Fruit fly (Drosophila melanogaster) whole organism, embryonic: Measurements from ENCODE around the gene Atx2.

ENCODE experiments used
- Blimp-1 ChIP-seq: fragments of 200-800 bp; sonication (Bioruptor generic); optimal IDR thresholded peaks from 3 replicates; lab custom pipeline; 2018; ENCODE audit warnings: missing biosample characterization, missing genetic modification characterization, mild to moderate bottlenecking, moderate library complexity, missing genetic modification reagents
- BtbVII ChIP-seq: fragments of 200-800 bp; sonication (Bioruptor generic); optimal IDR thresholded peaks from 3 replicates; lab custom pipeline; 2017; ENCODE audit warnings: missing biosample characterization, mild to moderate bottlenecking, missing genetic modification characterization
- CG10267 ChIP-seq: fragments of 200-800 bp; sonication (Bioruptor generic); optimal IDR thresholded peaks from 2 replicates; lab custom pipeline; 2018; ENCODE audit warnings: missing biosample characterization, mild to moderate bottlenecking, missing genetic modification characterization, moderate library complexity
- CG10366 ChIP-seq: fragments of 200-800 bp; sonication (Bioruptor generic); IDR thresholded peaks from 2 replicates; pipeline ENCODE4 v1.3.6; 2022; ENCODE audit warnings: missing biosample characterization, missing genetic modification characterization
- CG10431 ChIP-seq: fragments of 200-800 bp; sonication (Bioruptor generic); optimal IDR thresholded peaks from 3 replicates; lab custom pipeline; 2018; ENCODE audit warnings: missing biosample characterization, mild to moderate bottlenecking, missing genetic modification characterization
- CG11696 ChIP-seq: fragments of 200-800 bp; sonication (Bioruptor generic); IDR thresholded peaks from 2 replicates; pipeline ENCODE4 v1.3.6; 2022; ENCODE audit warnings: missing biosample characterization, missing genetic modification characterization
- CG11723 ChIP-seq: fragments of 200-800 bp; sonication (Bioruptor generic); optimal IDR thresholded peaks from 2 replicates; lab custom pipeline; 2017; ENCODE audit warnings: missing biosample characterization, mild to moderate bottlenecking, missing genetic modification characterization
- CG13287 ChIP-seq: fragments of 200-800 bp; sonication (Bioruptor generic); IDR thresholded peaks from 2 replicates; pipeline ENCODE4 v1.3.6; 2022; ENCODE audit warnings: missing biosample characterization, missing genetic modification characterization; ENCODE audit not compliant: partially characterized antibody
- CG15601 ChIP-seq: fragments of 200-800 bp; sonication (Bioruptor generic); optimal IDR thresholded peaks from 3 replicates; lab custom pipeline; 2019; ENCODE audit warnings: missing biosample characterization, mild to moderate bottlenecking, missing genetic modification characterization, moderate library complexity
- CG15696 ChIP-seq: fragments of 200-800 bp; sonication (Bioruptor generic); optimal IDR thresholded peaks from 2 replicates; lab custom pipeline; 2019; ENCODE audit warnings: missing biosample characterization, mild to moderate bottlenecking, missing genetic modification characterization, moderate library complexity
- CG17328 ChIP-seq: fragments of 200-800 bp; sonication (Bioruptor generic); IDR thresholded peaks from 2 replicates; pipeline ENCODE4 v1.3.6; 2022; ENCODE audit warnings: missing biosample characterization, missing genetic modification characterization
- CG17361 ChIP-seq: fragments of 200-800 bp; sonication (Bioruptor generic); IDR thresholded peaks from 3 replicates; pipeline ENCODE4 v1.3.6; 2022; ENCODE audit warnings: missing biosample characterization, missing genetic modification characterization
- CG17802 ChIP-seq: fragments of 200-800 bp; sonication (Bioruptor generic); optimal IDR thresholded peaks from 2 replicates; lab custom pipeline; 2018; ENCODE audit warnings: missing biosample characterization, mild to moderate bottlenecking, missing genetic modification characterization, moderate library complexity
- CG18262 ChIP-seq: fragments of 200-800 bp; optimal IDR thresholded peaks from 3 replicates; lab custom pipeline; 2019; ENCODE audit warnings: missing biosample characterization, mild to moderate bottlenecking, missing genetic modification characterization, moderate library complexity
- CG18619 ChIP-seq: fragments of 200-800 bp; sonication (Bioruptor generic); optimal IDR thresholded peaks from 3 replicates; lab custom pipeline; 2017; ENCODE audit warnings: missing biosample characterization, mild to moderate bottlenecking, missing genetic modification characterization
- CG2202 ChIP-seq: fragments of 200-800 bp; sonication (Bioruptor generic); optimal IDR thresholded peaks from 2 replicates; lab custom pipeline; 2018; ENCODE audit warnings: missing biosample characterization, mild to moderate bottlenecking, missing genetic modification characterization
- CG34422 ChIP-seq: fragments of 200-800 bp; sonication (Bioruptor generic); IDR thresholded peaks from 3 replicates; pipeline ENCODE4 v1.3.6; 2022; ENCODE audit warnings: missing biosample characterization, missing genetic modification characterization
- CG6175 ChIP-seq: fragments of 200-800 bp; sonication (Bioruptor generic); IDR thresholded peaks from 3 replicates; pipeline ENCODE4 v1.3.6; 2022; ENCODE audit warnings: missing biosample characterization, missing genetic modification characterization
- CG6272 ChIP-seq: fragments of 200-800 bp; sonication (Bioruptor generic); IDR thresholded peaks from 2 replicates; pipeline ENCODE4 v1.3.6; 2022; ENCODE audit warnings: missing biosample characterization, missing genetic modification characterization
- CG6683 ChIP-seq: fragments of 200-800 bp; sonication (Bioruptor generic); optimal IDR thresholded peaks from 2 replicates; lab custom pipeline; 2017; ENCODE audit warnings: missing biosample characterization, mild to moderate bottlenecking, missing genetic modification characterization, missing genetic modification reagents
- CG7271 ChIP-seq: fragments of 200-800 bp; sonication (Bioruptor generic); optimal IDR thresholded peaks from 2 replicates; lab custom pipeline; 2018; ENCODE audit warnings: missing biosample characterization, mild to moderate bottlenecking, missing genetic modification characterization, moderate library complexity
- CG8924 ChIP-seq: fragments of 200-800 bp; optimal IDR thresholded peaks from 3 replicates; lab custom pipeline; 2019; ENCODE audit warnings: missing biosample characterization, mild to moderate bottlenecking, missing genetic modification characterization, moderate library complexity
- CTCF ChIP-seq: fragments of 200-800 bp; sonication (Bioruptor generic); optimal IDR thresholded peaks from 2 replicates; lab custom pipeline; 2017; ENCODE audit warnings: missing biosample characterization, mild to moderate bottlenecking, missing genetic modification characterization, moderate library complexity
- Dbx ChIP-seq: fragments of 200-800 bp; sonication (Bioruptor generic); IDR thresholded peaks from 3 replicates; pipeline ENCODE4 v1.3.6; 2022; ENCODE audit warnings: missing biosample characterization, missing genetic modification characterization
- Dref ChIP-seq: fragments of 200-800 bp; sonication (Bioruptor generic); IDR thresholded peaks from 2 replicates; pipeline ENCODE4 v1.3.6; 2022; ENCODE audit warnings: missing biosample characterization, missing genetic modification characterization
- E2f2 ChIP-seq: fragments of 200-800 bp; sonication (Bioruptor generic); IDR thresholded peaks from 2 replicates; pipeline ENCODE4 v1.3.6; 2022; ENCODE audit warnings: missing biosample characterization, missing genetic modification characterization
- HLH54F ChIP-seq: fragments of 200-800 bp; sonication (Bioruptor generic); optimal IDR thresholded peaks from 3 replicates; lab custom pipeline; 2016; ENCODE audit warnings: missing biosample characterization, missing genetic modification characterization
- Hr51 ChIP-seq, 2 experiments: fragments of 200-800 bp; sonication (Bioruptor generic); optimal IDR thresholded peaks; 2 replicates in 1 of 2; 3 replicates in 1 of 2; lab custom pipeline; 2016 to 2018; ENCODE audit warnings: missing biosample characterization in 2 of 2, missing genetic modification characterization in 2 of 2, mild to moderate bottlenecking in 1 of 2, moderate library complexity in 1 of 2
- NC2β ChIP-seq: fragments of 200-800 bp; sonication (Bioruptor generic); optimal IDR thresholded peaks from 2 replicates; lab custom pipeline; 2016; ENCODE audit warnings: missing biosample characterization, missing genetic modification characterization
- PHDP ChIP-seq: fragments of 200-800 bp; sonication (Bioruptor generic); optimal IDR thresholded peaks from 3 replicates; lab custom pipeline; 2018; ENCODE audit warnings: missing biosample characterization, mild to moderate bottlenecking, missing genetic modification characterization, moderate library complexity
- Ssrp ChIP-seq: fragments of 200-800 bp; sonication (Bioruptor generic); optimal IDR thresholded peaks from 2 replicates; lab custom pipeline; 2018; ENCODE audit warnings: missing biosample characterization, mild to moderate bottlenecking, missing genetic modification characterization, moderate library complexity
- Stat92E ChIP-seq, 3 experiments: fragments of >200 bp in 2 of 3; fragments of 200-800 bp in 1 of 3; sonication (Bioruptor generic) in 1 of 3; optimal IDR thresholded peaks; 2 replicates each; lab custom pipeline; 2017 to 2019; ENCODE audit warnings: missing biosample characterization in 3 of 3, missing genetic modification characterization in 3 of 3, mild to moderate bottlenecking in 1 of 3, moderate library complexity in 1 of 3
- TFAM ChIP-seq: fragments of 200-800 bp; sonication (Bioruptor generic); optimal IDR thresholded peaks from 2 replicates; lab custom pipeline; 2017; ENCODE audit warnings: missing biosample characterization, missing genetic modification characterization, inconsistent platforms
- bigmax ChIP-seq: fragments of 200-800 bp; sonication (Bioruptor generic); optimal IDR thresholded peaks from 2 replicates; lab custom pipeline; 2018; ENCODE audit warnings: missing biosample characterization, mild to moderate bottlenecking, missing genetic modification characterization
- bowl ChIP-seq: fragments of 200-800 bp; sonication (Bioruptor generic); IDR thresholded peaks from 2 replicates; pipeline ENCODE4 v1.3.6; 2022; ENCODE audit warnings: missing biosample characterization, missing genetic modification characterization
- fd96Cb ChIP-seq: fragments of 200-800 bp; sonication (Bioruptor generic); optimal IDR thresholded peaks from 2 replicates; lab custom pipeline; 2018; ENCODE audit warnings: missing biosample characterization, mild to moderate bottlenecking, missing genetic modification characterization, moderate library complexity
- ftz-f1 ChIP-seq: fragments of 200-800 bp; sonication (Bioruptor generic); optimal IDR thresholded peaks from 2 replicates; lab custom pipeline; 2016; ENCODE audit warnings: missing biosample characterization, missing genetic modification characterization
- fu2 ChIP-seq: fragments of 200-800 bp; sonication (Bioruptor generic); optimal IDR thresholded peaks from 2 replicates; lab custom pipeline; 2016; ENCODE audit warnings: missing biosample characterization, missing genetic modification characterization
- ham ChIP-seq: fragments of 200-800 bp; sonication (Bioruptor generic); IDR thresholded peaks from 2 replicates; pipeline ENCODE4 v1.3.6; 2022; ENCODE audit warnings: missing biosample characterization, missing genetic modification characterization
- hb ChIP-seq: fragments of 200-800 bp; sonication (Bioruptor generic); IDR thresholded peaks from 3 replicates; pipeline ENCODE4 v1.3.6; 2022; ENCODE audit warnings: missing biosample characterization, missing genetic modification characterization; ENCODE audit not compliant: partially characterized antibody
- kah ChIP-seq: fragments of 200-800 bp; sonication (Bioruptor generic); optimal IDR thresholded peaks from 2 replicates; lab custom pipeline; 2018; ENCODE audit warnings: missing biosample characterization, mild to moderate bottlenecking, missing genetic modification characterization
- kni ChIP-seq: fragments of 200-800 bp; sonication (Bioruptor generic); optimal IDR thresholded peaks from 3 replicates; lab custom pipeline; 2017; ENCODE audit warnings: mild to moderate bottlenecking, missing biosample characterization, missing genetic modification reagents, missing genetic modification characterization
- nerfin-1 ChIP-seq: fragments of 200-800 bp; sonication (Bioruptor generic); optimal IDR thresholded peaks from 3 replicates; lab custom pipeline; 2019; ENCODE audit warnings: missing biosample characterization, mild to moderate bottlenecking, missing genetic modification characterization, moderate library complexity
- pita ChIP-seq: fragments of 200-800 bp; sonication (Bioruptor generic); optimal IDR thresholded peaks from 2 replicates; lab custom pipeline; 2017; ENCODE audit warnings: missing biosample characterization, mild to moderate bottlenecking, missing genetic modification characterization
- psq ChIP-seq: fragments of 200-800 bp; sonication (Bioruptor generic); optimal IDR thresholded peaks from 2 replicates; lab custom pipeline; 2017; ENCODE audit warnings: missing biosample characterization, missing genetic modification characterization
- pum ChIP-seq: fragments of 200-800 bp; sonication (Bioruptor generic); optimal IDR thresholded peaks from 2 replicates; lab custom pipeline; 2016; ENCODE audit warnings: missing biosample characterization, missing genetic modification characterization
- pzg ChIP-seq: fragments of 200-800 bp; sonication (Bioruptor generic); optimal IDR thresholded peaks from 3 replicates; lab custom pipeline; 2018; ENCODE audit warnings: missing biosample characterization, mild to moderate bottlenecking, missing genetic modification characterization, moderate library complexity
- so ChIP-seq: fragments of 200-800 bp; sonication (Bioruptor generic); IDR thresholded peaks from 3 replicates; pipeline ENCODE4 v1.3.6; 2022; ENCODE audit warnings: missing biosample characterization, missing genetic modification characterization
- unpg ChIP-seq: fragments of 200-800 bp; sonication (Bioruptor generic); optimal IDR thresholded peaks from 3 replicates; lab custom pipeline; 2018; ENCODE audit warnings: missing biosample characterization, mild to moderate bottlenecking, missing genetic modification characterization, moderate library complexity
- wor ChIP-seq: fragments of 200-800 bp; sonication (Bioruptor generic); IDR thresholded peaks from 2 replicates; pipeline ENCODE4 v1.3.6; 2022; ENCODE audit warnings: missing biosample characterization, missing genetic modification characterization

Atx2 gene

DNA sequence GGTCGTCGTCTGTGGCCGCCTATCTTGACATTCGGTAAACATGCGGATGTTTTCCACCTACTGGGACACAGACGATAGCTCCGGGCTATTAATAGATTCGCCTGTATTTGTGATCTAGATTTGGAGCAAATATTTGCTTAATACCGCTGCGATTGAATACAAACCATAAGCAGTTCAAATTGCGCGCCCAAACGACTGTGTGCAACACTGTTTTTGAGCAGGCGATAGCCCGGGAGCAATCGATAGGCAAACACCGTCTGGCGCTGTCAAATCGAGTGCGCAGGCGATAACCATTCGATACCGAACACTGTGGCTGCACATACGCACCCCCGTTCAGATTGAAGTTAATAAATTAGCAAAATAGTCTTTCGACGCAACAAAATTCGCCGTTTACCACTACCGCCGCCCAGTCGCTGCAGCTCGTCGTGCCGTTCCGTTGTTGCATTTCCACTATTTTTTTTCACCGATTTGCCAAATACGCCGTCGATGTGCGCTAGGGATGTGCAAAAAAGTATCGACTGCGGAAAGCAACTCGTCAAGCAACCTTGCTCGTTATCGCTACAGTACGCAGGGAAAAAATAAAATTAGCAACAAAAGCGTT is at the start of gene Atx2 (continued):
- TF ChIP-seq CG8924 (tag; lab: Kevin White, UChicago), result peak; percentile 18
- 0 out of 2 replicates have a peak, but pooled peaks have one; percentile 43 for TF ChIP-seq CG17328 (GFP tag; lab: Robert Waterston, UW)
- TF ChIP-seq CG10431 (GFP tag; lab: Kevin White, UChicago), result no peak
- peak; percentile 40 for TF ChIP-seq CG18619 (GFP tag; lab: Kevin White, UChicago)
- TF ChIP-seq PHDP (tag; lab: Kevin White, UChicago), result peak; percentile 5
- TF ChIP-seq Dbx (GFP tag; lab: Robert Waterston, UW), result peak; percentile 77
- no peak for TF ChIP-seq CG11696 (GFP tag; lab: Robert Waterston, UW)
- TF ChIP-seq CG10366 (GFP tag; lab: Robert Waterston, UW), result peak; percentile 26
- TF ChIP-seq kni, result no peak
- TF ChIP-seq HLH54F (GFP tag; lab: Kevin White, UChicago), result peak; percentile 59
- TF ChIP-seq CG6683 (GFP tag; lab: Kevin White, UChicago), result no peak
- TF ChIP-seq CG10267 (tag; lab: Kevin White, UChicago), result peak; percentile 96
- peak; percentile 17 for TF ChIP-seq Blimp-1 (GFP tag; lab: Kevin White, UChicago)
- no peak for TF ChIP-seq ham
- TF ChIP-seq wor (GFP tag; lab: Robert Waterston, UW), result no peak
- TF ChIP-seq hb (GFP tag; lab: Robert Waterston, UW), result peak; percentile 95
- TF ChIP-seq unpg (GFP tag; lab: Kevin White, UChicago), result no peak
- TF ChIP-seq CG6272 (GFP tag; lab: Robert Waterston, UW), result peak; percentile 40
- TF ChIP-seq E2f2 (GFP tag; lab: Robert Waterston, UW), result peak; percentile 98
- TF ChIP-seq fu2, result peak; percentile 47
- TF ChIP-seq CG13287 (GFP tag; lab: Robert Waterston, UW), result peak; percentile 92
- no peak for TF ChIP-seq CG7271
- peak; percentile 98 for TF ChIP-seq Dref (GFP tag; lab: Robert Waterston, UW)
- no peak for TF ChIP-seq bowl
- TF ChIP-seq CTCF (GFP tag; lab: Kevin White, UChicago), result peak; percentile 69
- peak; percentile 7 for TF ChIP-seq nerfin-1
- no peak; the same call in 2 of the 3 replicates for TF ChIP-seq CG34422 (GFP tag; lab: Robert Waterston, UW)
- peak; percentile 81 for TF ChIP-seq ftz-f1
- peak; percentile 24 for TF ChIP-seq CG2202
- TF ChIP-seq BtbVII, result peak; percentile 20
- peak; percentile 90 for TF ChIP-seq pzg (GFP tag; lab: Kevin White, UChicago)
- 0 out of 3 replicates have a peak, but pooled peaks have one; percentile 9 for TF ChIP-seq so (GFP tag; lab: Robert Waterston, UW)
- TF ChIP-seq fd96Cb (tag; lab: Kevin White, UChicago), result no peak
- peak in 1 of 2 experiments; percentile 51 for TF ChIP-seq Hr51 (GFP tag; optimal IDR thresholded peaks at IDR 0.05; lab: Kevin White, UChicago)
- peak; percentile 19 for TF ChIP-seq pum (GFP tag; lab: Kevin White, UChicago)
- TF ChIP-seq TFAM, result no peak
- no peak for TF ChIP-seq psq
- no peak for TF ChIP-seq kah
- TF ChIP-seq CG11723, result no peak
- TF ChIP-seq bigmax (GFP tag; lab: Kevin White, UChicago), result no peak
- TF ChIP-seq Ssrp (tag; lab: Kevin White, UChicago), result no peak
- no peak for TF ChIP-seq pita (GFP tag; lab: Kevin White, UChicago)
- TF ChIP-seq CG15696 (tag; lab: Kevin White, UChicago), result no peak
- peak; percentile 51 for TF ChIP-seq CG15601 (tag; lab: Kevin White, UChicago)
- TF ChIP-seq CG17802, result no peak
- peak in 1 of 3 experiments; percentile 38 for TF ChIP-seq Stat92E (GFP tag; optimal IDR thresholded peaks at IDR 0.05; lab: Kevin White, UChicago)
- TF ChIP-seq NC2β (GFP tag; lab: Kevin White, UChicago), result no peak
- TF ChIP-seq CG18262 (tag; lab: Kevin White, UChicago), result no peak
- TF ChIP-seq CG6175 (GFP tag; lab: Robert Waterston, UW), result 0 out of 3 replicates have a peak, but pooled peaks have one; percentile 16
- peak; percentile 38; the same call in 2 of the 3 replicates for TF ChIP-seq CG17361 (GFP tag; lab: Robert Waterston, UW)
